Worm (Caenorhabditis elegans): ENCODE results near the gene ZK688.12.

- TF ChIP-seq unc-62 (GFP tag; optimal IDR thresholded peaks at IDR 0.05) (no peak), ama-1 (optimal IDR thresholded peaks at IDR 0.05) (no peak), lin-39 (tag; optimal IDR thresholded peaks at IDR 0.05) (no peak), elt-3 (tag; optimal IDR thresholded peaks at IDR 0.05) (no peak), fkh-10 (GFP tag; optimal IDR thresholded peaks at IDR 0.05) (no peak), zag-1 (tag; optimal IDR thresholded peaks at IDR 0.05) (no peak)
Measured at ce11 chrIII:7889036-7889435, 24.4 kb downstream of the ZK688.12 start.

Data from whole organism, L3 larva.